Worm (Caenorhabditis elegans) whole organism, L4 larva: Measurements from ENCODE around the gene Y49F6B.9.

Experiments used
- Y48G9A.11 ChIP-seq: fragments of 200-800 bp; sonication (Bioruptor generic); IDR thresholded peaks from 2 replicates; pipeline ENCODE4 v1.3.6; 2022; ENCODE audit warnings: missing genetic modification reagents, missing genetic modification characterization, missing compliant biosample characterization
- Y5F2A.4 ChIP-seq: fragments of 200-800 bp; sonication (Bioruptor generic); optimal IDR thresholded peaks from 2 replicates; lab custom pipeline; 2018; ENCODE audit warnings: mild to moderate bottlenecking, missing genetic modification characterization, missing compliant biosample characterization
- aha-1 ChIP-seq: fragments of 150-350 bp; peaks from one replicate; lab custom pipeline; 2014; ENCODE audit warnings: missing biosample characterization, missing genetic modification characterization
- ama-1 ChIP-seq: fragments of 150-350 bp; optimal IDR thresholded peaks from 2 replicates; lab custom pipeline; 2014; ENCODE audit warnings: inconsistent platforms, mixed read lengths
- jun-1 ChIP-seq: fragments of 150-350 bp; optimal IDR thresholded peaks from 2 replicates; lab custom pipeline; 2014; ENCODE audit warnings: missing biosample characterization, missing genetic modification reagents, missing genetic modification characterization
- lin-15B ChIP-seq: fragments of 150-350 bp; sonication (generic microtip); optimal IDR thresholded peaks from 3 replicates; lab custom pipeline; 2014; ENCODE audit warnings: missing biosample characterization, missing genetic modification characterization
- lsy-2 ChIP-seq, 2 experiments: fragments of 150-350 bp in 1 of 2; sonication (generic microtip) in 1 of 2; optimal IDR thresholded peaks; 2 replicates each; lab custom pipeline; 2014 to 2017; ENCODE audit warnings: missing biosample characterization in 2 of 2, missing genetic modification characterization in 2 of 2
- madf-9 ChIP-seq: fragments of 200-800 bp; sonication (Bioruptor generic); conservative IDR thresholded peaks from 2 replicates; pipeline ENCODE4 v1.3.6; 2022; ENCODE audit warnings: missing genetic modification reagents, missing genetic modification characterization, missing compliant biosample characterization
- pha-4 ChIP-seq, 2 experiments: fragments of 150-350 bp in 1 of 2; fragments of 200-800 bp in 1 of 2; sonication (Bioruptor generic) in 1 of 2; IDR thresholded peaks in 1 of 2; optimal IDR thresholded peaks in 1 of 2; 2 replicates each; pipeline versions ENCODE4 v1.3.6 to Lab custom; 2014 to 2022; ENCODE audit warnings: missing genetic modification characterization in 2 of 2, missing genetic modification reagents in 2 of 2, missing biosample characterization in 1 of 2, missing compliant biosample characterization in 1 of 2
- snpc-1.2 ChIP-seq: fragments of 200-800 bp; sonication (Bioruptor generic); IDR thresholded peaks from 2 replicates; pipeline ENCODE4 v1.3.6; 2022; ENCODE audit warnings: missing genetic modification reagents, missing genetic modification characterization, missing compliant biosample characterization
- snpc-4 ChIP-seq: fragments of 150-350 bp; optimal IDR thresholded peaks from 2 replicates; lab custom pipeline; 2014; ENCODE audit warnings: missing biosample characterization, missing genetic modification characterization

- TF ChIP-seq pha-4 (GFP tag; IDR thresholded peaks at IDR 0.05; lab: Robert Waterston, UW) (no peak), pha-4 (tag; optimal IDR thresholded peaks at IDR 0.05; lab: Kevin White, UChicago) (no peak), lin-15B (tag; lab: Kevin White, UChicago) (no peak), ama-1 (lab: Kevin White, UChicago) (no peak), snpc-1.2 (GFP tag; lab: Robert Waterston, UW) (no peak), madf-9 (no peak), Y5F2A.4 (GFP tag; lab: Kevin White, UChicago) (no peak), snpc-4 (tag; lab: Kevin White, UChicago) (no peak), aha-1 (no peak), lsy-2 (tag; optimal IDR thresholded peaks at IDR 0.05; lab: Kevin White, UChicago) (no peak), Y48G9A.11 (GFP tag; lab: Robert Waterston, UW) (no peak), jun-1 (tag; lab: Kevin White, UChicago) (no peak)
Measured at ce11 chrII:3504717-3505116, 5.5 kb upstream of the Y49F6B.9 start, which contains the start of gene cyh-1.
